Worm (Caenorhabditis elegans): ENCODE measurements around the gene nlp-22.

nlp-22 gene

DNA sequence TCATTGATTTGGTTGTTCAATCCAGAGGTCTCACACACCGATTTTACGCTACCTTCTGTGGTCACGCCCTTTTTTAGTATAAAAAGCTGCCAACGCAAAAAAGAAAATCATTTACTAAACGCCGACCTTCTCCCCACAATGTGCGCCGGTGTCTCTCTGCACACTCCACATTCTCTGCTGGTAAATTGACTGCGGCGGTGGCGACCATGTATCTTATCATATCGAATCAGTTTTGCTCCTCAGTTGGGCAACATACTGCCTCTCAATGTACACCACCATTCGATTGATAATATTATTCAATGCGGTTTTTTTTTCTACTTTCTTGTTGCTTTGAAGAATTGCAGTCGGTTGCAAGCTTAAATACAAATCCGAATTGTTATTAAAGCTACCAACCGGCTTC lies 30.2 kb upstream of the nlp-22 start:
- no peak for TF ChIP-seq lin-32 (GFP tag; optimal IDR thresholded peaks at IDR 0.05)
- TF ChIP-seq unc-39 (tag; optimal IDR thresholded peaks at IDR 0.05) = no peak
- no peak for TF ChIP-seq unc-62 (GFP tag; optimal IDR thresholded peaks at IDR 0.05)

DNA sequence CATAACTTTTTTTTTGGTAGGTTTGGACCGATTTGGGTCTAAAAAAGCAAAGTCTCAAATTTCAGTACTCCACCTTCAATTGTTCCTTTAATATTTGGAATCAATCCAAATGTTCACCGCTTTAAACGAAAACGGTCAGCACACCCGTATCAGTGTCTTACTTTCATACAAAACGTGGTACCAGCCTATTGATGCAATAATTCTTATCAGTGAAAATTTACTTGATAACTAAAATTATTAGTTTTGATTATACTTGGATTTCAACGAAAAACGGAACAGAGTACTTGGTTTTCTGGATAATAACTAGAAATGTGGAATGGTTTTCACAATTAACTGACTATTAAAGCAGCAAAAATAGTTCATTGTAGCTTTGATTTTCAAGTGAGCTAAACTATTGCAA lies 28.8 kb upstream of the nlp-22 start:
- TF ChIP-seq pha-4 (tag; optimal IDR thresholded peaks at IDR 0.05) (no peak), ces-1 (GFP tag; optimal IDR thresholded peaks at IDR 0.05) (no peak), nhr-237 (tag; optimal IDR thresholded peaks at IDR 0.05) (no peak)

DNA sequence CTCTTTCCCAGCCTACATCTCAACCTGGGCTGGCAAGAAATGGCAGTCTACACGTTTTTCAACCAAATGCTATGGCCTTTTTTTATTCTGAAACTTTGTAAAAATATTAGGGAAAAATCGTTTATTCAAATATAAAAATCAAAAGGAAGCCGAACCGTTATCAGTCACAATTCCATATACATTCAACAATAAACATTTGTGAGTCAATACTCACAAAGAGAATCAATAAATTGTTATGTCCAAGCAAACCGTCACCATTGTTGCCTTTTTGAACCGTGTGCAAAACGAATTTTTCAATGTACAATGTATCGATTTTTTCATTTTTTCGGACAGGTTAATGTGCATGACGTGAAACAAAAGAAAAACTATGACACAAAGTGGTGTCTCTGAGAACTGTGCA lies 27.2 kb upstream of the nlp-22 start:
- TF ChIP-seq flh-1 (GFP tag; optimal IDR thresholded peaks at IDR 0.05) = no peak
- no peak for TF ChIP-seq elt-3 (tag; optimal IDR thresholded peaks at IDR 0.05)
- no peak for TF ChIP-seq nhr-12 (tag; optimal IDR thresholded peaks at IDR 0.05)
- TF ChIP-seq lin-32 (GFP tag; optimal IDR thresholded peaks at IDR 0.05) = no peak

DNA sequence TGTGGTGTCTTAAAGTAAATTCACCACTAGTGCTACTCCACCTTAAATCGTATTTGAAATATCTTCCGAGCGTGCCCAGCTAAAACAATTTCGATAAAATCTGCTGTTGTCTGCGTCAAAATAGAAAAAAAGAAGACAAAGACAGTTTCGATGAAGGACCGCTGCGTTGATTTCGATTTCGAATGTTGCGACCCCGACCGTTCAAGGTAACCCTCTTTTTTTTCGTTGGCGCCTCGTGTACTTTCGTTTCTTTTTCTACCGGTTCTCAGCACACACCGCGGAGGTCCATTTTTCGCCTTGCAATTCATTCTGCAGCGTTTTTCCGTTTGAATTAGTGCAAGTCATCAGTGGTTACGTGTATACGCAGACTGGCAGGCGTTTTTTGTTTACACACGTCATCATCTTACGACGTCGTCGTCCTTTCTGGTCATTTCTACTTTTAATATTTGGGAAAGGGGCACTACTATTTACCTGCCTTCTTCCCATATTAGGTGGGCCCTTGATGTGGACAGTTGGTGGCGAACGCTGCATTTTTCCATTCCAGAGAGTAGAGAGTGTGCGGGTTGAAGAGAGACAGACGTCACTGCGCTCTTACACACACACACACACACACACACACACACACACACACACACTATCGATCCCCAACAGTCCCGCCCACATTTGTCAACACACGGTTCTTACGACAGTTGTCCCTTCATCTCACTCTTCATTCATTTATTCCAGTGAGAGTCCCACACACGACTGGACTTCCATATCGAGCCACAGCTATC lies 26.3 kb upstream of the nlp-22 start:
- TF ChIP-seq hlh-1 (tag; optimal IDR thresholded peaks at IDR 0.05) (no peak), tbx-8 (GFP tag; optimal IDR thresholded peaks at IDR 0.05) (no peak), lin-13 (tag; optimal IDR thresholded peaks at IDR 0.05) (no peak), ceh-83 (GFP tag; optimal IDR thresholded peaks at IDR 0.05) (no peak), lin-32 (GFP tag; optimal IDR thresholded peaks at IDR 0.05) (no peak), ztf-11 (tag; optimal IDR thresholded peaks at IDR 0.05) (peak; percentile 56), snpc-4 (tag; optimal IDR thresholded peaks at IDR 0.05) (no peak), mep-1 (tag; optimal IDR thresholded peaks at IDR 0.05) (peak; percentile 54), elt-3 (tag; optimal IDR thresholded peaks at IDR 0.05) (no peak), elt-1 (tag; optimal IDR thresholded peaks at IDR 0.05; ENCODE audit: borderline replicate concordance, insufficient read depth) (no peak), pha-4 (tag; optimal IDR thresholded peaks at IDR 0.05) (peak; percentile 80), nhr-2 (tag; optimal IDR thresholded peaks at IDR 0.05) (peak; percentile 27), M03D4.4 (tag; optimal IDR thresholded peaks at IDR 0.05) (peak; percentile 15), bed-3 (GFP tag; optimal IDR thresholded peaks at IDR 0.05) (no peak), zip-8 (tag; optimal IDR thresholded peaks at IDR 0.05) (no peak), mab-5 (tag; optimal IDR thresholded peaks at IDR 0.05) (no peak), sptf-1 (tag; optimal IDR thresholded peaks at IDR 0.05) (peak; percentile 16), nhr-237 (tag; optimal IDR thresholded peaks at IDR 0.05) (no peak), sem-2 (GFP tag; optimal IDR thresholded peaks at IDR 0.05) (peak; percentile 10), drap-1 (GFP tag; optimal IDR thresholded peaks at IDR 0.05) (peak; percentile 49), blmp-1 (tag; optimal IDR thresholded peaks at IDR 0.05) (no peak), ces-1 (GFP tag; optimal IDR thresholded peaks at IDR 0.05) (no peak), nhr-76 (tag; optimal IDR thresholded peaks at IDR 0.05) (no peak), flh-1 (GFP tag; optimal IDR thresholded peaks at IDR 0.05) (no peak), cnd-1 (tag; optimal IDR thresholded peaks at IDR 0.05) (peak; percentile 70), unc-62 (GFP tag; optimal IDR thresholded peaks at IDR 0.05) (no peak), ceh-39 (tag; optimal IDR thresholded peaks at IDR 0.05) (peak; percentile 75), unc-39 (tag; optimal IDR thresholded peaks at IDR 0.05) (no peak), ham-2 (GFP tag; optimal IDR thresholded peaks at IDR 0.05) (peak; percentile 18), nhr-28 (tag; optimal IDR thresholded peaks at IDR 0.05) (no peak), ceh-43 (GFP tag; optimal IDR thresholded peaks at IDR 0.05) (no peak), unc-120 (tag; optimal IDR thresholded peaks at IDR 0.05; ENCODE audit: poor library complexity, severe bottlenecking) (peak; percentile 16), lsy-2 (tag; optimal IDR thresholded peaks at IDR 0.05) (no peak), mls-2 (tag; optimal IDR thresholded peaks at IDR 0.05) (peak; percentile 51), nhr-12 (tag; optimal IDR thresholded peaks at IDR 0.05) (no peak)

All from whole organism, mixed stage, embryonic.